Worm (Caenorhabditis elegans) whole organism, early embryonic: ENCODE measurements around the gene mam-6.

Source experiments
- B0310.2 ChIP-seq: sonication (generic microtip); optimal IDR thresholded peaks from 2 replicates; lab custom pipeline; 2016; ENCODE audit warnings: mild to moderate bottlenecking, missing genetic modification characterization, missing compliant biosample characterization
- F13C5.2 ChIP-seq: sonication (generic microtip); optimal IDR thresholded peaks from 2 replicates; lab custom pipeline; 2017; ENCODE audit warnings: mild to moderate bottlenecking, missing genetic modification characterization, inconsistent platforms, missing compliant biosample characterization
- ama-1 ChIP-seq: fragments of 150-350 bp; optimal IDR thresholded peaks from 2 replicates; lab custom pipeline; 2014
- ceh-13 ChIP-seq: fragments of 200-800 bp; sonication (Bioruptor generic); optimal IDR thresholded peaks from 2 replicates; lab custom pipeline; 2018; ENCODE audit warnings: mild to moderate bottlenecking, missing genetic modification characterization, missing compliant biosample characterization
- ceh-36 ChIP-seq: sonication (generic microtip); optimal IDR thresholded peaks from 2 replicates; lab custom pipeline; 2016; ENCODE audit warnings: missing genetic modification characterization, inconsistent platforms, missing compliant biosample characterization
- ets-7 ChIP-seq: sonication (generic microtip); optimal IDR thresholded peaks from 2 replicates; lab custom pipeline; 2016; ENCODE audit warnings: missing genotype, missing genetic modification characterization, missing compliant biosample characterization
- flt-1 ChIP-seq: fragments of 200-800 bp; sonication (Bioruptor generic); IDR thresholded peaks from 2 replicates; pipeline ENCODE4 v1.3.6; 2022; ENCODE audit warnings: missing genetic modification characterization, missing compliant biosample characterization
- scrt-1 ChIP-seq: fragments of 200-800 bp; sonication (Bioruptor generic); IDR thresholded peaks from 2 replicates; pipeline ENCODE4 v1.3.6; 2022; ENCODE audit warnings: missing genetic modification characterization, missing compliant biosample characterization
- sea-1 ChIP-seq: fragments of 200-800 bp; sonication (Bioruptor generic); conservative IDR thresholded peaks from 2 replicates; pipeline ENCODE4 v1.3.6; 2022; ENCODE audit warnings: missing genetic modification characterization, missing compliant biosample characterization
- tbx-11 ChIP-seq: fragments of 200-800 bp; sonication (Bioruptor generic); IDR thresholded peaks from 2 replicates; pipeline ENCODE4 v1.3.6; 2022; ENCODE audit warnings: missing genetic modification characterization, missing compliant biosample characterization

DNA sequence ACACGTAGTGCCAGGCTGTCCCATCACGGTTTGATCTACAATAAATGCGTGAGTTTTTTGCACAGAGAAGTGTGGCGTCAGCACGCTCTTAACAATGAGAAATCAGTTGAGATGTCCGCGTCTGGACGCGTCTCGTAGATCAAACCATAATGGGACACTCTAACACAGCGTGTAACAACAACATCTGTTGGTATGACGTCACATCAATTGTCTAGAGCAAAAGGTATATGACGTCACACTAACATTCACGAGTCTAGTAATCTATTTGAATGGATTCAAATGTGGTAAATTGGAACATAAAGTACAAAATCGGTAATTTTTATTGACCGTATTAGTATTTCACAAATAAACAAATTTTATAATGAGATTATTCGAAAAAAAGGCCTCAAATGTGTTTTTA lies 46.6 kb upstream of the mam-6 start:
- TF ChIP-seq ets-7 (tag; lab: Kevin White, UChicago) (no peak), ama-1 (lab: Kevin White, UChicago) (no peak), tbx-11 (no peak), sea-1 (no peak), F13C5.2 (no peak), B0310.2 (tag; lab: Kevin White, UChicago) (no peak), flt-1 (GFP tag; lab: Robert Waterston, UW) (no peak), ceh-13 (no peak), ceh-36 (tag; lab: Kevin White, UChicago) (no peak), scrt-1 (GFP tag; lab: Robert Waterston, UW) (no peak)
